Fruit fly (Drosophila melanogaster) whole organism: ENCODE data around the gene RpL7.

Source experiments
- CG8478 ChIP-seq: fragments of >200 bp; optimal IDR thresholded peaks from 2 replicates; lab custom pipeline; 2018; ENCODE audit warnings: inconsistent platforms
- Dll ChIP-seq: fragments of >200 bp; optimal IDR thresholded peaks from 2 replicates; lab custom pipeline; 2017
- EcR ChIP-seq, 2 experiments: fragments of >200 bp; optimal IDR thresholded peaks; 2 replicates each; lab custom pipeline; 2017; ENCODE audit warnings: missing biosample characterization in 2 of 2, missing genetic modification characterization in 2 of 2, missing genetic modification reagents in 2 of 2
- pan ChIP-seq: fragments of >200 bp; optimal IDR thresholded peaks from 2 replicates; lab custom pipeline; 2017
- psq ChIP-seq: fragments of >200 bp; optimal IDR thresholded peaks from 2 replicates; lab custom pipeline; 2017
- usp ChIP-seq: fragments of >200 bp; optimal IDR thresholded peaks from 2 replicates; lab custom pipeline; 2017; ENCODE audit warnings: missing biosample characterization, missing genetic modification characterization, mixed read lengths

Gene RpL7

dm6 chr2L:10200847-10201246, at the start of gene RpL7, which contains the start of gene Ripalpha:
RpL7 (plus strand) TSS chr2L:10201004.
Ripalpha (minus strand) TSS chr2L:10200974.
- TF ChIP-seq usp (no peak), psq (no peak), EcR (GFP tag; optimal IDR thresholded peaks at IDR 0.05; lab: Kevin White, UChicago) (no peak), CG8478 (lab: Kevin White, UChicago) (no peak), Dll (lab: Kevin White, UChicago) (no peak), pan (lab: Kevin White, UChicago) (no peak)

DNA sequence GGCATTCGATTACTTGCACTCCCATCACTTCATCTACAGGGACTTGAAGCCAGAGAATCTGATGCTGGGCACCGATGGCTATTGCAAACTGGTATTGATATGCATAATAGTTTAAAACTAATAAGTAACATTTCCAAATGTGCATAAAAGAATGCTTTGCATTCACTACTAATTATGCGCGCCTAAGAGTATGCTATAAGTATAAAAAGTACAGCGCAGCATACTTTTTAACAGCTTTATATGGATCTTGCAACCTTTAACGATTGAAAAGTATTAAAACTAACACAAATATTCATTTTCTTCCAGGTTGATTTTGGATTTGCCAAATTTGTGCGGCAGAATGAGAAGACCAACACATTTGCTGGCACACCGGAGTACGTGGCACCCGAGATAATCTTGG, 46.4 kb upstream of the RpL7 start:
- no peak for TF ChIP-seq Dll (lab: Kevin White, UChicago)
- no peak for TF ChIP-seq pan (lab: Kevin White, UChicago)

DNA sequence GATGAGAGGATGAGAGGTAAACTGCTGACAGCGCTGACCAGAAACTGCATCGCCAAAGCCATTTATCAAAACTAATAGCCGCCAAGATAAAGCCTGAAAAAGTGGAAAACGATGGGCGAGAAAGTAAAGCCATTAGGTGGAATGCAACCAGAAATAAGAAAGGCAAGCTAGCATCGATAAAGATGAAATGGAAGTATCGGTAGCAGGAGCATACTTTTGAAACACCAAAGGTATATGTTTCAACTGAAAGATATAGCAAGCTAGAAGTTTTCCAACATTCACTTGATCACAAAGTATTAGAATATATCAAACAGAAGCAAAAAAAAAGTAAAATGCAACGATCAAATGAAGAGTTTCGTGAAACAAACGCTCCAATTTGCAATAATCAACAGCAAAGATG, 28.4 kb upstream of the RpL7 start, which contains the start of gene CG13137:
Gene CG13137, plus strand, starts transcription at position 301 of the 400 bp plus-strand sequence.
- TF ChIP-seq EcR (GFP tag; optimal IDR thresholded peaks at IDR 0.05; lab: Kevin White, UChicago) (no peak), psq (no peak), pan (lab: Kevin White, UChicago) (no peak), CG8478 (lab: Kevin White, UChicago) (no peak), Dll (lab: Kevin White, UChicago) (no peak)

- TF ChIP-seq Dll (lab: Kevin White, UChicago) = no peak
- no peak for TF ChIP-seq CG8478 (lab: Kevin White, UChicago)
- no peak for TF ChIP-seq EcR (GFP tag; optimal IDR thresholded peaks at IDR 0.05; lab: Kevin White, UChicago)
- no peak for TF ChIP-seq psq
- no peak for TF ChIP-seq usp
- no peak for TF ChIP-seq pan (lab: Kevin White, UChicago)
Observed at dm6 chr2L:10180182-10180779, 20.5 kb upstream of the RpL7 start, which contains the start of gene CG44153. CG44153 (minus strand) TSS chr2L:10180256.

DNA sequence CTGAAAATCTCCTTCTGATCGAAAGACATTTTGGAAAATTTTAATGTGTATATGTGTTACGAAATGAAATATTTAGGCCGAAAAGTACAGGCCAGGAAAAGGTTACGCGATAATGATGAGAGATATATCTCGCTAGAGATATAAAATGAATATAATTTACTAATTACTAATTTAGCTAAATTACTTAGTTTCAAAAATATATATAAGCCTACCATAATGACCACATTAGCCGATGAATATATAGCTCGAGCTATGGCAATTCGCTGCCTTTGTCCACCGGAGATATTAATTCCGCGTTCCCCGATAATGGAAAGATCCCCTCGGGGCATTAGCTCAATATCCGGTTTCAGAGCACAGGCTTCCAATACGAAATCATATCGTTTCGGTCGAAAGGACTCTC, 9.4 kb upstream of the RpL7 start, which contains the start of gene Fum4:
Gene Fum4, minus strand, starts transcription at position 101 of the 400 bp plus-strand sequence.
- TF ChIP-seq Dll (lab: Kevin White, UChicago) (no peak), CG8478 (lab: Kevin White, UChicago) (no peak), pan (lab: Kevin White, UChicago) (no peak), usp (no peak), psq (no peak), EcR (GFP tag; optimal IDR thresholded peaks at IDR 0.05; lab: Kevin White, UChicago) (no peak)

dm6 chr2L:10198911-10199310, 1.9 kb upstream of the RpL7 start, which contains the start of gene Sur:
Sur (minus strand) TSS chr2L:10199117.
- TF ChIP-seq pan (lab: Kevin White, UChicago) = no peak
- no peak for TF ChIP-seq CG8478 (lab: Kevin White, UChicago)
- TF ChIP-seq Dll (lab: Kevin White, UChicago) = no peak
- TF ChIP-seq usp = no peak
- no peak for TF ChIP-seq psq
- TF ChIP-seq EcR (GFP tag; optimal IDR thresholded peaks at IDR 0.05; lab: Kevin White, UChicago) = no peak

dm6 chr2L:10201743-10202142, 939 bp downstream of the RpL7 start:
- no peak for TF ChIP-seq EcR (GFP tag; optimal IDR thresholded peaks at IDR 0.05; lab: Kevin White, UChicago)

- TF ChIP-seq pan (lab: Kevin White, UChicago) = no peak
- no peak for TF ChIP-seq EcR (GFP tag; optimal IDR thresholded peaks at IDR 0.05; lab: Kevin White, UChicago)
- no peak for TF ChIP-seq usp
- TF ChIP-seq CG8478 (lab: Kevin White, UChicago) = no peak
- TF ChIP-seq psq = no peak
- no peak for TF ChIP-seq Dll (lab: Kevin White, UChicago)
Observed at dm6 chr2L:10203933-10204509, 3.2 kb downstream of the RpL7 start, which contains the start of gene CG34159. CG34159 (minus strand) TSS chr2L:10204317.

- no peak for TF ChIP-seq CG8478 (lab: Kevin White, UChicago)
Observed at dm6 chr2L:10205940-10206339, 5.1 kb downstream of the RpL7 start.

DNA sequence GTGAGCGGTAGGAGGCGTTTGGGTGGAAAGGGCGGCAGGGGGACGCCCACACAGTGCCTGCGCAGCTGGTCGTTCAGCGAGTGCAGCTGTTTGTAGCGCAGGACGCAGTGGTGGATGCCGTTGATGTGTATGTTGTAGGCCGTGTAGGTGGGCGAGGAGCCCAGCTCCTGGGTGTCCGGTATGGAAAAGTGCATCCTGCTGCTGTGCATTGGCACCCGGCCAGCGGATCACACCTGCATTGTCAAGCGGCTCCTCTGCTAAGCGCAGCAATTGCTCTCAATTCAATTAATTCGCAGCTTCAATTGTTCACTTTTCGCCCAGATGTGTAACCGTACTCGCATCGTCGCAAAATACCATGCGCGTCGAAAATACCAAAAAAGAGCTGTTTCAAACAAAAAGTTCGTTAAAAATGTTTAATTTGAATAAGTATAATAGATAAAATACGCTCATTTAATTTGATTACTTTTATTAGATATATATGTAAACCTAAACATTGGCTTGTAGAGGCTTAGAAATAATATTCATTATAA, 5.9 kb downstream of the RpL7 start, which contains the start of gene Snx17:
Gene Snx17, minus strand, starts transcription at position 329 of the 530 bp plus-strand sequence.
- TF ChIP-seq EcR (GFP tag; optimal IDR thresholded peaks at IDR 0.05; lab: Kevin White, UChicago) = no peak
- no peak for TF ChIP-seq psq
- TF ChIP-seq usp = no peak
- no peak for TF ChIP-seq pan (lab: Kevin White, UChicago)
- no peak for TF ChIP-seq Dll (lab: Kevin White, UChicago)

- TF ChIP-seq usp (no peak), psq (no peak), Dll (lab: Kevin White, UChicago) (no peak), CG8478 (lab: Kevin White, UChicago) (no peak), EcR (GFP tag; optimal IDR thresholded peaks at IDR 0.05; lab: Kevin White, UChicago) (no peak), pan (lab: Kevin White, UChicago) (no peak)
Observed at dm6 chr2L:10208799-10209794, 8.3 kb downstream of the RpL7 start, which contains the start of gene CG5731. CG5731 (minus strand) TSS chr2L:10209744.
